Worm (Caenorhabditis elegans) whole organism, L4/young adult: ENCODE measurements around the gene F19F10.3.

Source experiments
- W03F9.2 ChIP-seq: fragments of 150-350 bp; optimal IDR thresholded peaks from 2 replicates; lab custom pipeline; 2014; ENCODE audit warnings: missing biosample characterization, missing genetic modification characterization
- him-1 ChIP-seq: sonication (generic microtip); optimal IDR thresholded peaks from 2 replicates; lab custom pipeline; 2016; ENCODE audit warnings: missing genotype, missing genetic modification reagents, missing genetic modification characterization, missing compliant biosample characterization

DNA sequence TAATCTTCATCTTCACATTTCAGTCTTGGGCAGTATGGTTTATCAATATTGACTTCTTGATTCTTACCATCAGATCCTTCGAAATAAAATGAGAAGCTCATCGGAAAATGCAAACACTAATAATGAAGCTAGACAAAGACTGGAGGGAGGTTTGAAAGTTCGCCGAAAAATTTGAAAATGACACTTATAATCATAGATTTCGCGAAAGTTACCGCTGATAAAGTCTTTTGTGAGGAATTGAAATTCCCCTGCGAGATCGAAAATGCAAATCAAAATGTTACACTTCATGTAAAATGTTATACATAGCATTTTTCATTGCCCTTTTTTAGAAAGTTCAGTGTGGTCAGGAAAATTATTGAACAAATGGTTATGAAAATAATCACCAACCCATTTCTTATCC, 46.3 kb downstream of the F19F10.3 start, which contains the start of gene C50E3.7:
- no peak for TF ChIP-seq him-1
- TF ChIP-seq W03F9.2: no peak
